Worm (Caenorhabditis elegans) whole organism, midembryonic: ENCODE data around the gene mec-1.

Experiments
- cog-1 ChIP-seq: sonication (generic microtip); optimal IDR thresholded peaks from 2 replicates; lab custom pipeline; 2016; ENCODE audit warnings: missing genetic modification characterization, missing compliant biosample characterization
- flt-1 ChIP-seq: fragments of 200-800 bp; sonication (Bioruptor generic); IDR thresholded peaks from 2 replicates; pipeline ENCODE4 v1.3.6; 2022; ENCODE audit warnings: missing genetic modification characterization, missing compliant biosample characterization
- ref-1 ChIP-seq: fragments of 200-800 bp; sonication (Bioruptor generic); conservative IDR thresholded peaks from 2 replicates; pipeline ENCODE4 v1.3.6; 2022; ENCODE audit warnings: missing genetic modification reagents, missing genetic modification characterization, missing compliant biosample characterization
- tab-1 ChIP-seq: fragments of 200-800 bp; sonication (Bioruptor generic); IDR thresholded peaks from 2 replicates; pipeline ENCODE4 v1.3.6; 2022; ENCODE audit warnings: missing genetic modification characterization, missing compliant biosample characterization
- ztf-23 ChIP-seq: fragments of 200-800 bp; sonication (Bioruptor generic); IDR thresholded peaks from 2 replicates; pipeline ENCODE4 v1.3.6; 2022; ENCODE audit warnings: missing genetic modification reagents, missing genetic modification characterization, missing compliant biosample characterization

- TF ChIP-seq ref-1 (GFP tag; lab: Robert Waterston, UW) (no peak), tab-1 (no peak), flt-1 (GFP tag; lab: Robert Waterston, UW) (no peak), cog-1 (tag; lab: Kevin White, UChicago) (no peak), ztf-23 (GFP tag; lab: Robert Waterston, UW) (no peak)
These were observed 19.7 kb downstream of the mec-1 start, which contains the start of gene srx-16 for ce11 chrV:6976047-6976446.
